Fruit fly (Drosophila melanogaster) whole organism, embryonic: Measurements from ENCODE around the gene stg1.

Source experiments
- Antp ChIP-seq: fragments of 200-800 bp; sonication (Bioruptor generic); optimal IDR thresholded peaks from 3 replicates; lab custom pipeline; 2016; ENCODE audit warnings: missing biosample characterization, missing genetic modification characterization
- CG10267 ChIP-seq: fragments of 200-800 bp; sonication (Bioruptor generic); optimal IDR thresholded peaks from 2 replicates; lab custom pipeline; 2018; ENCODE audit warnings: missing biosample characterization, mild to moderate bottlenecking, missing genetic modification characterization, moderate library complexity
- CG11695 ChIP-seq: fragments of 200-800 bp; sonication (Bioruptor generic); IDR thresholded peaks from 3 replicates; pipeline ENCODE4 v1.3.6; 2022; ENCODE audit warnings: missing biosample characterization, missing genetic modification characterization
- CG1529 ChIP-seq: fragments of 200-800 bp; sonication (Bioruptor generic); optimal IDR thresholded peaks from 3 replicates; lab custom pipeline; 2018; ENCODE audit warnings: missing biosample characterization, missing genetic modification characterization
- CG17361 ChIP-seq: fragments of 200-800 bp; sonication (Bioruptor generic); IDR thresholded peaks from 3 replicates; pipeline ENCODE4 v1.3.6; 2022; ENCODE audit warnings: missing biosample characterization, missing genetic modification characterization
- CG17912 ChIP-seq: fragments of 200-800 bp; sonication (Bioruptor generic); optimal IDR thresholded peaks from 2 replicates; lab custom pipeline; 2018; ENCODE audit warnings: missing biosample characterization, mild to moderate bottlenecking, missing genetic modification characterization
- CG18262 ChIP-seq: fragments of 200-800 bp; optimal IDR thresholded peaks from 3 replicates; lab custom pipeline; 2019; ENCODE audit warnings: missing biosample characterization, mild to moderate bottlenecking, missing genetic modification characterization, moderate library complexity
- CG2129 ChIP-seq: fragments of 200-800 bp; sonication (Bioruptor generic); IDR thresholded peaks from 2 replicates; pipeline ENCODE4 v1.3.6; 2022; ENCODE audit warnings: missing biosample characterization, missing genetic modification characterization; ENCODE audit not compliant: partially characterized antibody
- CG2678 ChIP-seq: fragments of 200-800 bp; sonication (Bioruptor generic); optimal IDR thresholded peaks from 3 replicates; lab custom pipeline; 2019; ENCODE audit warnings: missing biosample characterization, mild to moderate bottlenecking, missing genetic modification characterization, moderate library complexity
- CG30403 ChIP-seq: fragments of 200-800 bp; sonication (Bioruptor generic); optimal IDR thresholded peaks from 3 replicates; lab custom pipeline; 2016; ENCODE audit warnings: missing biosample characterization, missing genetic modification characterization
- CG33557 ChIP-seq: fragments of 200-800 bp; sonication (Bioruptor generic); optimal IDR thresholded peaks from 2 replicates; lab custom pipeline; 2019; ENCODE audit warnings: missing biosample characterization, mild to moderate bottlenecking, missing genetic modification characterization, moderate library complexity
- CG3995 ChIP-seq: fragments of 200-800 bp; sonication (Bioruptor generic); optimal IDR thresholded peaks from 3 replicates; lab custom pipeline; 2016; ENCODE audit warnings: missing biosample characterization, missing genetic modification characterization
- CG4730 ChIP-seq: fragments of 200-800 bp; sonication (Bioruptor generic); IDR thresholded peaks from 2 replicates; pipeline ENCODE4 v1.3.6; 2022; ENCODE audit warnings: missing biosample characterization, missing genetic modification characterization
- CG4820 ChIP-seq: fragments of 200-800 bp; sonication (Bioruptor generic); optimal IDR thresholded peaks from 3 replicates; lab custom pipeline; 2016; ENCODE audit warnings: missing biosample characterization, missing genetic modification characterization
- CG6813 ChIP-seq: fragments of 200-800 bp; sonication (Bioruptor generic); optimal IDR thresholded peaks from 2 replicates; lab custom pipeline; 2017; ENCODE audit warnings: missing biosample characterization, missing genetic modification characterization, mild to moderate bottlenecking, moderate library complexity, missing genetic modification reagents
- CG8281 ChIP-seq: fragments of 200-800 bp; sonication (Bioruptor generic); optimal IDR thresholded peaks from 2 replicates; lab custom pipeline; 2018; ENCODE audit warnings: missing biosample characterization, mild to moderate bottlenecking, missing genetic modification characterization, moderate library complexity
- CG8388 ChIP-seq: fragments of 200-800 bp; sonication (Bioruptor generic); optimal IDR thresholded peaks from 2 replicates; lab custom pipeline; 2019; ENCODE audit warnings: missing biosample characterization, mild to moderate bottlenecking, missing genetic modification characterization, moderate library complexity
- CG8924 ChIP-seq: fragments of 200-800 bp; optimal IDR thresholded peaks from 3 replicates; lab custom pipeline; 2019; ENCODE audit warnings: missing biosample characterization, mild to moderate bottlenecking, missing genetic modification characterization, moderate library complexity
- CG9437 ChIP-seq: fragments of 200-800 bp; sonication (Bioruptor generic); optimal IDR thresholded peaks from 2 replicates; lab custom pipeline; 2018; ENCODE audit warnings: missing biosample characterization, mild to moderate bottlenecking, missing genetic modification characterization
- CG9609 ChIP-seq: fragments of 200-800 bp; sonication (Bioruptor generic); optimal IDR thresholded peaks from 3 replicates; lab custom pipeline; 2016; ENCODE audit warnings: missing biosample characterization, missing genetic modification characterization
- E2f2 ChIP-seq: fragments of 200-800 bp; sonication (Bioruptor generic); IDR thresholded peaks from 2 replicates; pipeline ENCODE4 v1.3.6; 2022; ENCODE audit warnings: missing biosample characterization, missing genetic modification characterization
- HLH4C ChIP-seq: fragments of 200-800 bp; sonication (Bioruptor generic); IDR thresholded peaks from 3 replicates; pipeline ENCODE4 v1.3.6; 2022; ENCODE audit warnings: missing biosample characterization, missing genetic modification characterization; ENCODE audit not compliant: partially characterized antibody
- Optix ChIP-seq: fragments of 200-800 bp; sonication (Bioruptor generic); IDR thresholded peaks from 3 replicates; pipeline ENCODE4 v1.3.6; 2022; ENCODE audit warnings: missing biosample characterization, missing genetic modification characterization
- PHDP ChIP-seq: fragments of 200-800 bp; sonication (Bioruptor generic); optimal IDR thresholded peaks from 3 replicates; lab custom pipeline; 2018; ENCODE audit warnings: missing biosample characterization, mild to moderate bottlenecking, missing genetic modification characterization, moderate library complexity
- Rfx ChIP-seq: fragments of 200-800 bp; sonication (Bioruptor generic); IDR thresholded peaks from 2 replicates; pipeline ENCODE4 v1.3.6; 2022; ENCODE audit warnings: missing biosample characterization, missing genetic modification characterization
- Sry-β ChIP-seq: fragments of 200-800 bp; sonication (Bioruptor generic); optimal IDR thresholded peaks from 2 replicates; lab custom pipeline; 2018; ENCODE audit warnings: missing biosample characterization, mild to moderate bottlenecking, missing genetic modification characterization, moderate library complexity
- Stat92E ChIP-seq, 3 experiments: fragments of >200 bp in 2 of 3; fragments of 200-800 bp in 1 of 3; sonication (Bioruptor generic) in 1 of 3; optimal IDR thresholded peaks; 2 replicates each; lab custom pipeline; 2017 to 2019; ENCODE audit warnings: missing biosample characterization in 3 of 3, missing genetic modification characterization in 3 of 3, mild to moderate bottlenecking in 1 of 3, moderate library complexity in 1 of 3
- ab ChIP-seq: fragments of 200-800 bp; sonication (Bioruptor generic); optimal IDR thresholded peaks from 2 replicates; lab custom pipeline; 2016; ENCODE audit warnings: missing biosample characterization, missing genetic modification characterization
- ap ChIP-seq: fragments of 200-800 bp; sonication (Bioruptor generic); IDR thresholded peaks from 2 replicates; pipeline ENCODE4 v1.3.6; 2022; ENCODE audit warnings: missing biosample characterization, missing genetic modification characterization
- crp ChIP-seq, 2 experiments: fragments of 200-800 bp; sonication (Bioruptor generic); optimal IDR thresholded peaks; 2 replicates in 1 of 2; 3 replicates in 1 of 2; lab custom pipeline; 2017; ENCODE audit warnings: missing biosample characterization in 2 of 2, missing genetic modification characterization in 2 of 2, mild to moderate bottlenecking in 1 of 2, moderate library complexity in 1 of 2
- dmrt11E ChIP-seq: fragments of 200-800 bp; sonication (Bioruptor generic); optimal IDR thresholded peaks from 3 replicates; lab custom pipeline; 2018; ENCODE audit warnings: missing biosample characterization, mild to moderate bottlenecking, missing genetic modification characterization, moderate library complexity
- en ChIP-seq: fragments of 200-800 bp; sonication (Bioruptor generic); optimal IDR thresholded peaks from 2 replicates; lab custom pipeline; 2016; ENCODE audit warnings: missing biosample characterization, missing genetic modification characterization
- ewg ChIP-seq: fragments of 200-800 bp; sonication (Bioruptor generic); optimal IDR thresholded peaks from 3 replicates; lab custom pipeline; 2017; ENCODE audit warnings: mild to moderate bottlenecking, missing biosample characterization, missing genetic modification reagents, missing genetic modification characterization
- fu2 ChIP-seq: fragments of 200-800 bp; sonication (Bioruptor generic); optimal IDR thresholded peaks from 2 replicates; lab custom pipeline; 2016; ENCODE audit warnings: missing biosample characterization, missing genetic modification characterization
- gem ChIP-seq: fragments of 200-800 bp; sonication (Bioruptor generic); optimal IDR thresholded peaks from 2 replicates; lab custom pipeline; 2019; ENCODE audit warnings: missing biosample characterization, mild to moderate bottlenecking, missing genetic modification characterization, moderate library complexity
- gro ChIP-seq: fragments of 200-800 bp; sonication (Bioruptor generic); optimal IDR thresholded peaks from 2 replicates; lab custom pipeline; 2016; ENCODE audit warnings: missing biosample characterization, missing genetic modification characterization
- gsb ChIP-seq: fragments of 200-800 bp; sonication (Bioruptor generic); IDR thresholded peaks from 2 replicates; pipeline ENCODE4 v1.3.6; 2022; ENCODE audit warnings: missing biosample characterization, missing genetic modification characterization
- gt ChIP-seq: fragments of 200-800 bp; sonication (Bioruptor generic); IDR thresholded peaks from 2 replicates; pipeline ENCODE4 v1.3.6; 2022; ENCODE audit warnings: missing biosample characterization, missing genetic modification characterization
- hkb ChIP-seq, 2 experiments: fragments of 200-800 bp in 1 of 2; fragments of >200 bp in 1 of 2; sonication (Bioruptor generic) in 1 of 2; IDR thresholded peaks in 1 of 2; optimal IDR thresholded peaks in 1 of 2; 2 replicates each; pipeline versions ENCODE4 v1.3.6 to Lab custom; 2017 to 2022; ENCODE audit warnings: missing biosample characterization in 1 of 2, missing genetic modification characterization in 1 of 2
- pan ChIP-seq, 4 experiments: fragments of >200 bp in 3 of 4; fragments of 200-800 bp in 1 of 4; sonication (Bioruptor generic) in 1 of 4; optimal IDR thresholded peaks in 3 of 4; IDR thresholded peaks in 1 of 4; 2 replicates each; pipeline versions ENCODE4 v1.3.6 to Lab custom; 2017 to 2022; ENCODE audit warnings: missing biosample characterization in 2 of 4, missing genetic modification characterization in 2 of 4, mixed read lengths in 1 of 4
- pfk ChIP-seq: fragments of 200-800 bp; sonication (Bioruptor generic); optimal IDR thresholded peaks from 2 replicates; lab custom pipeline; 2018; ENCODE audit warnings: missing biosample characterization, mild to moderate bottlenecking, missing genetic modification characterization, moderate library complexity
- rib ChIP-seq: fragments of 200-800 bp; sonication (Bioruptor generic); IDR thresholded peaks from 2 replicates; pipeline ENCODE4 v1.3.6; 2022; ENCODE audit warnings: missing biosample characterization, missing genetic modification characterization
- sc ChIP-seq, 3 experiments: fragments of >200 bp in 2 of 3; fragments of 200-800 bp in 1 of 3; sonication (Bioruptor generic) in 1 of 3; optimal IDR thresholded peaks; 2 replicates in 2 of 3; 3 replicates in 1 of 3; lab custom pipeline; 2017; ENCODE audit warnings: mild to moderate bottlenecking in 1 of 3, missing biosample characterization in 1 of 3, missing genetic modification characterization in 1 of 3, missing genetic modification reagents in 1 of 3
- slou ChIP-seq: fragments of 200-800 bp; sonication (Bioruptor generic); optimal IDR thresholded peaks from 3 replicates; lab custom pipeline; 2016; ENCODE audit warnings: missing biosample characterization, missing genetic modification characterization
- tio ChIP-seq: fragments of 200-800 bp; sonication (Bioruptor generic); optimal IDR thresholded peaks from 2 replicates; lab custom pipeline; 2017; ENCODE audit warnings: missing biosample characterization, missing genetic modification characterization, inconsistent platforms
- zen ChIP-seq: fragments of 200-800 bp; sonication (Bioruptor generic); optimal IDR thresholded peaks from 3 replicates; lab custom pipeline; 2018; ENCODE audit warnings: missing biosample characterization, mild to moderate bottlenecking, missing genetic modification characterization, moderate library complexity
- zfh2 ChIP-seq: fragments of 200-800 bp; sonication (Bioruptor generic); optimal IDR thresholded peaks from 2 replicates; lab custom pipeline; 2016; ENCODE audit warnings: missing biosample characterization, missing genetic modification characterization

The stg1 gene

dm6 chrX:21053099-21053715 is 40.4 kb upstream of the stg1 start (continued):
- peak; percentile 16 for TF ChIP-seq tio (GFP tag; lab: Kevin White, UChicago)
- TF ChIP-seq ewg (GFP tag; lab: Kevin White, UChicago) = peak; percentile 59
- TF ChIP-seq HLH4C (GFP tag; lab: Robert Waterston, UW) = peak; percentile 83
- TF ChIP-seq Sry-β = peak; percentile 57
- TF ChIP-seq CG33557 (GFP tag; lab: Kevin White, UChicago) = peak; percentile 62
- no peak for TF ChIP-seq pan (optimal IDR thresholded peaks at IDR 0.05; lab: Kevin White, UChicago)
- peak in 1 of 2 experiments; percentile 70 for TF ChIP-seq pan (GFP tag; optimal IDR thresholded peaks at IDR 0.05 in 1 of 2, IDR thresholded peaks at IDR 0.05 in 1 of 2)
- TF ChIP-seq gem = peak; percentile 53
- peak; percentile 48 for TF ChIP-seq CG9437 (GFP tag; lab: Kevin White, UChicago)
- TF ChIP-seq gsb (GFP tag; lab: Robert Waterston, UW) = peak; percentile 44; the same call in 1 of the 2 replicates
- peak; percentile 59 for TF ChIP-seq CG17361 (GFP tag; lab: Robert Waterston, UW)
- peak; percentile 46 for TF ChIP-seq CG18262
- TF ChIP-seq zen = peak; percentile 42
- TF ChIP-seq CG10267 (tag; lab: Kevin White, UChicago) = peak; percentile 61
- TF ChIP-seq Stat92E (GFP tag; optimal IDR thresholded peaks at IDR 0.05; lab: Kevin White, UChicago) = peak in 1 of 3 experiments; percentile 17
- TF ChIP-seq CG1529 (GFP tag; lab: Kevin White, UChicago) = peak; percentile 41
- TF ChIP-seq CG8281 = peak; percentile 21
- TF ChIP-seq gro (GFP tag; lab: Kevin White, UChicago) = peak; percentile 71
- TF ChIP-seq CG3995 (GFP tag; lab: Kevin White, UChicago) = peak; percentile 64
- TF ChIP-seq Antp (GFP tag; lab: Kevin White, UChicago) = peak; percentile 63
- TF ChIP-seq dmrt11E (tag; lab: Kevin White, UChicago) = peak; percentile 55
- peak; percentile 43 for TF ChIP-seq ab
- no peak for TF ChIP-seq CG4730 (GFP tag; lab: Robert Waterston, UW)
- TF ChIP-seq CG8924 (tag; lab: Kevin White, UChicago) = peak; percentile 68
- TF ChIP-seq slou = peak; percentile 54
- peak; percentile 70 for TF ChIP-seq fu2
- TF ChIP-seq CG6813 (GFP tag; lab: Kevin White, UChicago) = peak; percentile 84
- peak; percentile 73 for TF ChIP-seq pfk (GFP tag; lab: Kevin White, UChicago)
- peak in 1 of 2 experiments; percentile 67 for TF ChIP-seq crp (GFP tag; optimal IDR thresholded peaks at IDR 0.05; lab: Kevin White, UChicago)
- TF ChIP-seq E2f2 (GFP tag; lab: Robert Waterston, UW) = peak; percentile 52
- peak; percentile 63 for TF ChIP-seq CG30403 (GFP tag; lab: Kevin White, UChicago)
- TF ChIP-seq ap (GFP tag; lab: Robert Waterston, UW) = no peak
- TF ChIP-seq CG9609 (GFP tag; lab: Kevin White, UChicago) = peak; percentile 55
- TF ChIP-seq hkb (optimal IDR thresholded peaks at IDR 0.05; lab: Kevin White, UChicago) = no peak
- peak; percentile 70 for TF ChIP-seq hkb (GFP tag; IDR thresholded peaks at IDR 0.05; lab: Robert Waterston, UW)
- peak; percentile 78 for TF ChIP-seq PHDP (tag; lab: Kevin White, UChicago)
- TF ChIP-seq CG11695 (GFP tag; lab: Robert Waterston, UW) = no peak
- peak; percentile 27 for TF ChIP-seq CG4820 (GFP tag; lab: Kevin White, UChicago)
- TF ChIP-seq rib (GFP tag; lab: Robert Waterston, UW) = peak; percentile 61
- TF ChIP-seq gt (GFP tag; lab: Robert Waterston, UW) = no peak
- TF ChIP-seq CG2678 (tag; lab: Kevin White, UChicago) = peak; percentile 60
- peak; percentile 35; the same call in 1 of the 2 replicates for TF ChIP-seq CG2129 (GFP tag; lab: Robert Waterston, UW)
- peak; percentile 84 for TF ChIP-seq CG17912 (GFP tag; lab: Kevin White, UChicago)
- peak; percentile 62; the same call in 1 of the 3 replicates for TF ChIP-seq Optix (GFP tag; lab: Robert Waterston, UW)
- TF ChIP-seq zfh2 (GFP tag; lab: Kevin White, UChicago) = peak; percentile 81
- TF ChIP-seq en (GFP tag; lab: Kevin White, UChicago) = peak; percentile 41
- no peak for TF ChIP-seq sc (optimal IDR thresholded peaks at IDR 0.05; lab: Kevin White, UChicago)
- peak; percentile 18 for TF ChIP-seq sc (GFP tag; optimal IDR thresholded peaks at IDR 0.05; lab: Kevin White, UChicago)
- peak; percentile 89 for TF ChIP-seq Rfx (GFP tag; lab: Robert Waterston, UW)
- peak; percentile 48 for TF ChIP-seq CG8388 (GFP tag; lab: Kevin White, UChicago)
